Fruit fly (Drosophila melanogaster): ENCODE data around the gene Bro.

DNA sequence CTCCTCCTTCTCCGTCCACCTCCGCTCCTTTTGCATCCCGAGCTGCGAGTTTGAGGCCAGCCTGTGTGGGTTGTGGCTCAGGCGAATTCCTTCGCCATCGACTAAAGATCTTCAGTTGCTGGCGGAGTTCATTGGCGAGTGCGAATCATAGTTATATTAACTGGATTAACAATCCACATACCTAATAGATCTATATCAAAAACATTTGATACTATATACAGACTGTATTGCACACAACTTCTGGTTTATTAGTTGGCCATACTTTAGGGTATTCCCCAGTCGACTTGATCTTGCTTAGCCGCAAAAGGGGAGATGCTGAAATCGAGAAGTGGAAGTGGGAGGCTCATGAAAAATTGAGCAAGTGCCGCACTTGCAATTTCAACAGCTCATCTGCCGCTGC, 45.2 kb downstream of the Bro start:
- TF ChIP-seq CG6792 (GFP tag; optimal IDR thresholded peaks at IDR 0.05) (no peak), Eip75B (GFP tag; optimal IDR thresholded peaks at IDR 0.05) (no peak), fd85E (GFP tag; optimal IDR thresholded peaks at IDR 0.05) (no peak), CG6854 (GFP tag; optimal IDR thresholded peaks at IDR 0.05) (no peak), Hr4 (GFP tag; optimal IDR thresholded peaks at IDR 0.05) (no peak), Ets96B (tag; optimal IDR thresholded peaks at IDR 0.05) (peak; percentile 69), CG16779 (tag; optimal IDR thresholded peaks at IDR 0.05) (no peak), dsx (GFP tag; optimal IDR thresholded peaks at IDR 0.05; ENCODE audit: poor library complexity, severe bottlenecking) (no peak), net (GFP tag; optimal IDR thresholded peaks at IDR 0.05) (no peak), eg (GFP tag; IDR thresholded peaks at IDR 0.05) (no peak), CG1621 (tag; optimal IDR thresholded peaks at IDR 0.05) (no peak), CG8119 (GFP tag; IDR thresholded peaks at IDR 0.05) (0 out of 3 replicates have a peak, but pooled peaks have one; percentile 19), CG34406 (GFP tag; optimal IDR thresholded peaks at IDR 0.05) (no peak), Ets21C (GFP tag; optimal IDR thresholded peaks at IDR 0.05) (no peak)
